Fruit fly (Drosophila melanogaster) whole organism, embryonic: Measurements from ENCODE around the gene osk.

Source experiments
- ATbp ChIP-seq: fragments of 200-800 bp; sonication (Bioruptor generic); optimal IDR thresholded peaks from 2 replicates; lab custom pipeline; 2017; ENCODE audit warnings: missing biosample characterization, mild to moderate bottlenecking, missing genetic modification characterization, missing genetic modification reagents
- Blimp-1 ChIP-seq: fragments of 200-800 bp; sonication (Bioruptor generic); optimal IDR thresholded peaks from 3 replicates; lab custom pipeline; 2018; ENCODE audit warnings: missing biosample characterization, missing genetic modification characterization, mild to moderate bottlenecking, moderate library complexity, missing genetic modification reagents
- CG13624 ChIP-seq: fragments of 200-800 bp; sonication (Bioruptor generic); optimal IDR thresholded peaks from 2 replicates; lab custom pipeline; 2016; ENCODE audit warnings: missing biosample characterization, missing genetic modification characterization
- CG15269 ChIP-seq: fragments of 200-800 bp; sonication (Bioruptor generic); optimal IDR thresholded peaks from 2 replicates; lab custom pipeline; 2018; ENCODE audit warnings: missing biosample characterization, mild to moderate bottlenecking, missing genetic modification characterization, moderate library complexity
- CG15514 ChIP-seq: fragments of 200-800 bp; sonication (Bioruptor generic); optimal IDR thresholded peaks from 3 replicates; lab custom pipeline; 2017; ENCODE audit warnings: missing biosample characterization, missing genetic modification characterization, mild to moderate bottlenecking, moderate library complexity, missing genetic modification reagents
- CG16863 ChIP-seq: fragments of 200-800 bp; sonication (Bioruptor generic); optimal IDR thresholded peaks from 3 replicates; lab custom pipeline; 2016; ENCODE audit warnings: missing biosample characterization, missing genetic modification characterization
- CG17328 ChIP-seq: fragments of 200-800 bp; sonication (Bioruptor generic); IDR thresholded peaks from 2 replicates; pipeline ENCODE4 v1.3.6; 2022; ENCODE audit warnings: missing biosample characterization, missing genetic modification characterization
- CG18262 ChIP-seq: fragments of 200-800 bp; optimal IDR thresholded peaks from 3 replicates; lab custom pipeline; 2019; ENCODE audit warnings: missing biosample characterization, mild to moderate bottlenecking, missing genetic modification characterization, moderate library complexity
- CG3065 ChIP-seq: fragments of 200-800 bp; sonication (Bioruptor generic); optimal IDR thresholded peaks from 2 replicates; lab custom pipeline; 2016; ENCODE audit warnings: missing biosample characterization, missing genetic modification characterization
- CG31441 ChIP-seq: fragments of 200-800 bp; sonication (Bioruptor generic); IDR thresholded peaks from 2 replicates; pipeline ENCODE4 v1.3.6; 2022; ENCODE audit warnings: missing biosample characterization, missing genetic modification characterization
- CG32767 ChIP-seq: fragments of 200-800 bp; sonication (Bioruptor generic); IDR thresholded peaks from 2 replicates; pipeline ENCODE4 v1.3.6; 2022; ENCODE audit warnings: missing biosample characterization, missing genetic modification characterization
- CG4424 ChIP-seq: fragments of 200-800 bp; sonication (Bioruptor generic); optimal IDR thresholded peaks from 3 replicates; lab custom pipeline; 2016; ENCODE audit warnings: missing biosample characterization, missing genetic modification characterization
- CG6791 ChIP-seq: fragments of 200-800 bp; sonication (Bioruptor generic); IDR thresholded peaks from 3 replicates; pipeline ENCODE4 v1.3.6; 2022; ENCODE audit warnings: missing biosample characterization, missing genetic modification characterization; ENCODE audit not compliant: partially characterized antibody
- CG9215 ChIP-seq: fragments of 200-800 bp; sonication (Bioruptor generic); IDR thresholded peaks from 2 replicates; pipeline ENCODE4 v1.3.6; 2022; ENCODE audit warnings: missing biosample characterization, missing genetic modification characterization
- CHES-1-like ChIP-seq: fragments of 200-800 bp; sonication (Bioruptor generic); optimal IDR thresholded peaks from 2 replicates; lab custom pipeline; 2016; ENCODE audit warnings: missing biosample characterization, missing genetic modification characterization
- Camta ChIP-seq: fragments of 200-800 bp; sonication (Bioruptor generic); optimal IDR thresholded peaks from 2 replicates; lab custom pipeline; 2016; ENCODE audit warnings: missing biosample characterization, missing genetic modification characterization
- Dbx ChIP-seq: fragments of 200-800 bp; sonication (Bioruptor generic); IDR thresholded peaks from 3 replicates; pipeline ENCODE4 v1.3.6; 2022; ENCODE audit warnings: missing biosample characterization, missing genetic modification characterization
- Dek ChIP-seq: fragments of 200-800 bp; sonication (Bioruptor generic); optimal IDR thresholded peaks from 3 replicates; lab custom pipeline; 2019; ENCODE audit warnings: missing biosample characterization, mild to moderate bottlenecking, missing genetic modification characterization, moderate library complexity
- Hand ChIP-seq: fragments of 200-800 bp; sonication (Bioruptor generic); optimal IDR thresholded peaks from 2 replicates; lab custom pipeline; 2017; ENCODE audit warnings: mild to moderate bottlenecking, missing biosample characterization, missing genetic modification reagents, missing genetic modification characterization
- Hr3 ChIP-seq: fragments of 200-800 bp; sonication (Bioruptor generic); optimal IDR thresholded peaks from 3 replicates; lab custom pipeline; 2016; ENCODE audit warnings: missing biosample characterization, missing genetic modification characterization
- Hr78 ChIP-seq, 2 experiments: fragments of 200-800 bp in 1 of 2; fragments of >200 bp in 1 of 2; sonication (Bioruptor generic) in 1 of 2; optimal IDR thresholded peaks; 2 replicates each; lab custom pipeline; 2017 to 2019; ENCODE audit warnings: missing biosample characterization in 2 of 2, missing genetic modification characterization in 2 of 2, mild to moderate bottlenecking in 1 of 2, moderate library complexity in 1 of 2
- MESR4 ChIP-seq: fragments of 200-800 bp; sonication (Bioruptor generic); optimal IDR thresholded peaks from 2 replicates; lab custom pipeline; 2018; ENCODE audit warnings: missing biosample characterization, mild to moderate bottlenecking, missing genetic modification characterization, moderate library complexity
- NfI ChIP-seq: fragments of 200-800 bp; sonication (Bioruptor generic); optimal IDR thresholded peaks from 3 replicates; lab custom pipeline; 2018; ENCODE audit warnings: missing biosample characterization, mild to moderate bottlenecking, missing genetic modification characterization, moderate library complexity
- Side ChIP-seq: fragments of 200-800 bp; sonication (Bioruptor generic); optimal IDR thresholded peaks from 2 replicates; lab custom pipeline; 2016; ENCODE audit warnings: missing biosample characterization, missing genetic modification characterization
- Xrp1 ChIP-seq: fragments of 200-800 bp; sonication (Bioruptor generic); IDR thresholded peaks from 2 replicates; pipeline ENCODE4 v1.3.6; 2022; ENCODE audit warnings: missing biosample characterization, missing genetic modification characterization
- abd-A ChIP-seq: fragments of 200-800 bp; sonication (Bioruptor generic); optimal IDR thresholded peaks from 3 replicates; lab custom pipeline; 2019; ENCODE audit warnings: missing biosample characterization, mild to moderate bottlenecking, missing genetic modification characterization, moderate library complexity
- ac ChIP-seq: fragments of 200-800 bp; sonication (Bioruptor generic); optimal IDR thresholded peaks from 3 replicates; lab custom pipeline; 2017; ENCODE audit warnings: missing biosample characterization, mild to moderate bottlenecking, missing genetic modification characterization
- az2 ChIP-seq: fragments of 200-800 bp; sonication (Bioruptor generic); optimal IDR thresholded peaks from 3 replicates; lab custom pipeline; 2016; ENCODE audit warnings: missing biosample characterization, missing genetic modification characterization
- cato ChIP-seq: fragments of 200-800 bp; sonication (Bioruptor generic); optimal IDR thresholded peaks from 2 replicates; lab custom pipeline; 2016; ENCODE audit warnings: missing biosample characterization, missing genetic modification characterization, borderline replicate concordance
- croc ChIP-seq: fragments of 200-800 bp; sonication (Bioruptor generic); conservative IDR thresholded peaks from 3 replicates; pipeline ENCODE4 v1.3.6; 2022; ENCODE audit warnings: missing biosample characterization, missing genetic modification characterization
- dmrt11E ChIP-seq: fragments of 200-800 bp; sonication (Bioruptor generic); optimal IDR thresholded peaks from 3 replicates; lab custom pipeline; 2018; ENCODE audit warnings: missing biosample characterization, mild to moderate bottlenecking, missing genetic modification characterization, moderate library complexity
- dmrt99B ChIP-seq: fragments of 200-800 bp; sonication (Bioruptor generic); optimal IDR thresholded peaks from 2 replicates; lab custom pipeline; 2018; ENCODE audit warnings: missing biosample characterization, mild to moderate bottlenecking, missing genetic modification characterization, moderate library complexity
- gem ChIP-seq: fragments of 200-800 bp; sonication (Bioruptor generic); optimal IDR thresholded peaks from 2 replicates; lab custom pipeline; 2019; ENCODE audit warnings: missing biosample characterization, mild to moderate bottlenecking, missing genetic modification characterization, moderate library complexity
- grn ChIP-seq: fragments of 200-800 bp; sonication (Bioruptor generic); optimal IDR thresholded peaks from 3 replicates; lab custom pipeline; 2017; ENCODE audit warnings: missing biosample characterization, missing genetic modification characterization
- her ChIP-seq: fragments of 200-800 bp; sonication (Bioruptor generic); optimal IDR thresholded peaks from 2 replicates; lab custom pipeline; 2016; ENCODE audit warnings: missing biosample characterization, missing genetic modification characterization
- kni ChIP-seq: fragments of 200-800 bp; sonication (Bioruptor generic); optimal IDR thresholded peaks from 3 replicates; lab custom pipeline; 2017; ENCODE audit warnings: mild to moderate bottlenecking, missing biosample characterization, missing genetic modification reagents, missing genetic modification characterization
- lbe ChIP-seq: fragments of 200-800 bp; sonication (Bioruptor generic); optimal IDR thresholded peaks from 2 replicates; lab custom pipeline; 2016; ENCODE audit warnings: missing biosample characterization, mild to moderate bottlenecking, missing genetic modification characterization
- lilli ChIP-seq: fragments of 200-800 bp; sonication (Bioruptor generic); optimal IDR thresholded peaks from 3 replicates; lab custom pipeline; 2016; ENCODE audit warnings: missing biosample characterization, missing genetic modification characterization
- luna ChIP-seq: fragments of 200-800 bp; sonication (Bioruptor generic); optimal IDR thresholded peaks from 2 replicates; lab custom pipeline; 2016; ENCODE audit warnings: missing biosample characterization, missing genetic modification characterization
- mam ChIP-seq: fragments of 200-800 bp; sonication (Bioruptor generic); optimal IDR thresholded peaks from 3 replicates; lab custom pipeline; 2016; ENCODE audit warnings: missing biosample characterization, missing genetic modification characterization
- oc ChIP-seq: fragments of 200-800 bp; sonication (Bioruptor generic); optimal IDR thresholded peaks from 2 replicates; lab custom pipeline; 2018; ENCODE audit warnings: missing biosample characterization, mild to moderate bottlenecking, missing genetic modification characterization, moderate library complexity
- pb ChIP-seq: fragments of 200-800 bp; sonication (Bioruptor generic); optimal IDR thresholded peaks from 3 replicates; lab custom pipeline; 2016; ENCODE audit warnings: missing biosample characterization, missing genetic modification characterization
- phol ChIP-seq: fragments of 200-800 bp; sonication (Bioruptor generic); optimal IDR thresholded peaks from 3 replicates; lab custom pipeline; 2018; ENCODE audit warnings: missing biosample characterization, mild to moderate bottlenecking, missing genetic modification characterization, moderate library complexity
- scrt ChIP-seq: fragments of 200-800 bp; sonication (Bioruptor generic); optimal IDR thresholded peaks from 2 replicates; lab custom pipeline; 2018; ENCODE audit warnings: missing biosample characterization, mild to moderate bottlenecking, missing genetic modification characterization, moderate library complexity
- slbo ChIP-seq: fragments of 200-800 bp; sonication (Bioruptor generic); IDR thresholded peaks from 2 replicates; pipeline ENCODE4 v1.3.6; 2022; ENCODE audit warnings: missing biosample characterization, missing genetic modification characterization
- tna ChIP-seq: fragments of 200-800 bp; sonication (Bioruptor generic); IDR thresholded peaks from 2 replicates; pipeline ENCODE4 v1.3.6; 2022; ENCODE audit warnings: missing biosample characterization, missing genetic modification characterization; ENCODE audit not compliant: partially characterized antibody
- tup ChIP-seq: fragments of 200-800 bp; sonication (Bioruptor generic); optimal IDR thresholded peaks from 2 replicates; lab custom pipeline; 2016; ENCODE audit warnings: missing biosample characterization, mild to moderate bottlenecking, missing genetic modification characterization, moderate library complexity
- usp ChIP-seq: fragments of >200 bp; optimal IDR thresholded peaks from 2 replicates; lab custom pipeline; 2017; ENCODE audit warnings: missing biosample characterization, missing genetic modification characterization
- wor ChIP-seq: fragments of 200-800 bp; sonication (Bioruptor generic); IDR thresholded peaks from 2 replicates; pipeline ENCODE4 v1.3.6; 2022; ENCODE audit warnings: missing biosample characterization, missing genetic modification characterization
- zfh2 ChIP-seq: fragments of 200-800 bp; sonication (Bioruptor generic); optimal IDR thresholded peaks from 2 replicates; lab custom pipeline; 2016; ENCODE audit warnings: missing biosample characterization, missing genetic modification characterization

Gene osk

DNA sequence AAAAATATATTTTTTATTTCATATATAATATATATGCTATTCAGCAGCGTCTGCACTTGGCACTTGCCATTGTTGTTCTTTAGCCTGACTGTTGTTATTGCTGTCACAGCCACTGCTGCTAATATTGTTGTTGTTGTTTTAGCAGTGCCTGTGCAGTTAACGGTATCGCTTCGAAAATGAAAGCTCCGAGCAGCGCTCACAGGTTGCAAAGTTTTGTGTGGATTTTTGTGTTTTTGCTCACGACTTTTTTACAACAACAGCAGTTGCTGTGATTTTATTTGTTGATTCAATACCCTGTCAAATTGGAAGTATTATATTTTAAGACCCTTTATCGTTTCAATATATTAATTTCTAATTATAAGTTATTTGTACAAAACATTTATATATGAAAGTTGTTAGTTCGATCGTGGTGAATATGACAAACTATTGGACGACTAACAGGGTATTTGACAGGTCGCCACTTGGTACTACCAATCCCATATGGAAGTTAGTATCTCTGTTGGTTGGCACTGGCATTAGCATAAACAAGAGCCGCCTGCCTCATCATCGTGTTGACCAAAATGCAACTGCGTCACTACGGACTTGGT lies 28.9 kb downstream of the osk start (continued):
- TF ChIP-seq Blimp-1 = peak; percentile 63
- peak; percentile 64 for TF ChIP-seq oc (tag; lab: Kevin White, UChicago)
- no peak for TF ChIP-seq ac (GFP tag; lab: Kevin White, UChicago)
- TF ChIP-seq croc = no peak; the same call in 2 of the 3 replicates
- no peak for TF ChIP-seq mam (GFP tag; lab: Kevin White, UChicago)
- no peak for TF ChIP-seq dmrt11E (tag; lab: Kevin White, UChicago)
- TF ChIP-seq cato (GFP tag; lab: Kevin White, UChicago) = no peak
- no peak for TF ChIP-seq grn (GFP tag; lab: Kevin White, UChicago)
- TF ChIP-seq wor (GFP tag; lab: Robert Waterston, UW) = no peak
- no peak for TF ChIP-seq zfh2 (GFP tag; lab: Kevin White, UChicago)
- TF ChIP-seq usp (GFP tag; lab: Kevin White, UChicago) = no peak
- TF ChIP-seq CG31441 (GFP tag; lab: Robert Waterston, UW) = peak; percentile 73
- no peak for TF ChIP-seq Hand
- peak; percentile 20 for TF ChIP-seq CG15269 (tag; lab: Kevin White, UChicago)
- TF ChIP-seq az2 (GFP tag; lab: Kevin White, UChicago) = peak; percentile 18
- no peak for TF ChIP-seq CG16863 (GFP tag; lab: Kevin White, UChicago)
- TF ChIP-seq scrt = no peak
- peak; percentile 62 for TF ChIP-seq Xrp1 (GFP tag; lab: Robert Waterston, UW)
- TF ChIP-seq Side (GFP tag; lab: Kevin White, UChicago) = no peak
- TF ChIP-seq CHES-1-like (GFP tag; lab: Kevin White, UChicago) = no peak
- TF ChIP-seq MESR4 (GFP tag; lab: Kevin White, UChicago) = no peak
- no peak for TF ChIP-seq CG13624
- TF ChIP-seq Hr78 (GFP tag; optimal IDR thresholded peaks at IDR 0.05; lab: Kevin White, UChicago) = no peak
- peak; percentile 60 for TF ChIP-seq CG18262 (tag; lab: Kevin White, UChicago)
- no peak for TF ChIP-seq pb (GFP tag; lab: Kevin White, UChicago)
- TF ChIP-seq tup (GFP tag; lab: Kevin White, UChicago) = no peak
- no peak for TF ChIP-seq her
- no peak for TF ChIP-seq CG32767 (GFP tag; lab: Robert Waterston, UW)
- TF ChIP-seq NfI (GFP tag; lab: Kevin White, UChicago) = peak; percentile 27
- peak; percentile 47 for TF ChIP-seq phol (tag; lab: Kevin White, UChicago)
- no peak for TF ChIP-seq Hr3 (GFP tag; lab: Kevin White, UChicago)
- no peak for TF ChIP-seq kni (GFP tag; lab: Kevin White, UChicago)
- TF ChIP-seq CG3065 (GFP tag; lab: Kevin White, UChicago) = no peak
- no peak for TF ChIP-seq CG15514
- peak; percentile 76 for TF ChIP-seq dmrt99B (tag; lab: Kevin White, UChicago)
- TF ChIP-seq Dek (tag; lab: Kevin White, UChicago) = no peak
- TF ChIP-seq ATbp (GFP tag; lab: Kevin White, UChicago) = peak; percentile 61
- peak; percentile 67 for TF ChIP-seq gem
- peak; percentile 55; the same call in 1 of the 2 replicates for TF ChIP-seq CG17328 (GFP tag; lab: Robert Waterston, UW)
- TF ChIP-seq lbe (GFP tag; lab: Kevin White, UChicago) = no peak
- TF ChIP-seq CG4424 (GFP tag; lab: Kevin White, UChicago) = no peak
- TF ChIP-seq luna (GFP tag; lab: Kevin White, UChicago) = no peak
- TF ChIP-seq Camta (GFP tag; lab: Kevin White, UChicago) = no peak
- TF ChIP-seq Dbx (GFP tag; lab: Robert Waterston, UW) = no peak
- TF ChIP-seq tna (GFP tag; lab: Robert Waterston, UW) = no peak
- TF ChIP-seq CG9215 = no peak
- no peak for TF ChIP-seq abd-A
- TF ChIP-seq slbo (GFP tag; lab: Robert Waterston, UW) = no peak
- no peak for TF ChIP-seq lilli
- no peak for TF ChIP-seq CG6791
